Worm (Caenorhabditis elegans): ENCODE measurements around the gene ZK370.6.

DNA sequence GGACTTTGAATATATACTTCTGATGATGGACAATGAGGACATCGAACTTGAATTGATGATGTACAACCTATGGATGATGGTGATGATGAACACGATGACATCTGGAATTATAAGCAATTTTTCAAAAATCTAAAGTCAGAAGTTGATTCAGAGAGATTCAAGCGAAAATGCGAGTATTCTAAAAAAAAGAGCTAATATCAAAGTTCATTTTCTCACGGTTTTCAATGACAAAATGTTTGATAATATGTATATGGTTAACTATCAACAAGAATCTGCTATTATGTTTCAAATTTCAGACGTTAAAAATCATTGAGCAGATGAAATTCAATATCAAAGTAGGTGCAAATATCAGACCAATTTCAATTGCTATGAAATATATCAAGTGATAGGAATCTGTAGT is 36.3 kb upstream of the ZK370.6 start, which contains the start of gene K02D10.4:
- no peak for TF ChIP-seq ama-1 (optimal IDR thresholded peaks at IDR 0.05)
- no peak for TF ChIP-seq zag-1 (tag; optimal IDR thresholded peaks at IDR 0.05)
- no peak for TF ChIP-seq elt-1 (tag; optimal IDR thresholded peaks at IDR 0.05)
- no peak for TF ChIP-seq nhr-21 (tag; optimal IDR thresholded peaks at IDR 0.05)
- TF ChIP-seq unc-39 (tag; optimal IDR thresholded peaks at IDR 0.05), result no peak
- no peak for TF ChIP-seq nhr-11 (tag; optimal IDR thresholded peaks at IDR 0.05)
- TF ChIP-seq aly-2 (tag; optimal IDR thresholded peaks at IDR 0.05), result no peak
- no peak for TF ChIP-seq snpc-4 (tag; optimal IDR thresholded peaks at IDR 0.05)
- no peak for TF ChIP-seq C34F6.9 (tag; optimal IDR thresholded peaks at IDR 0.05)
- no peak for TF ChIP-seq egl-27 (tag; optimal IDR thresholded peaks at IDR 0.05)
- TF ChIP-seq nhr-10 (tag; optimal IDR thresholded peaks at IDR 0.05), result no peak
